Worm (Caenorhabditis elegans) whole organism, early embryonic: ENCODE measurements around the gene paqr-3.
"Not testable (repeated sequence)": the region's sequence is repeated elsewhere in the genome, so short reads cannot be mapped to it uniquely, and the experiment has no call there.

Source experiments
- B0310.2 ChIP-seq: sonication (generic microtip); optimal IDR thresholded peaks from 2 replicates; lab custom pipeline; 2016; ENCODE audit warnings: mild to moderate bottlenecking, missing genetic modification characterization, missing compliant biosample characterization
- F13C5.2 ChIP-seq: sonication (generic microtip); optimal IDR thresholded peaks from 2 replicates; lab custom pipeline; 2017; ENCODE audit warnings: mild to moderate bottlenecking, missing genetic modification characterization, inconsistent platforms, missing compliant biosample characterization
- aly-1 ChIP-seq: sonication (generic microtip); optimal IDR thresholded peaks from 2 replicates; lab custom pipeline; 2016; ENCODE audit warnings: missing genetic modification characterization, missing compliant biosample characterization
- ama-1 ChIP-seq: fragments of 150-350 bp; optimal IDR thresholded peaks from 2 replicates; lab custom pipeline; 2014
- ceh-13 ChIP-seq: fragments of 200-800 bp; sonication (Bioruptor generic); optimal IDR thresholded peaks from 2 replicates; lab custom pipeline; 2018; ENCODE audit warnings: mild to moderate bottlenecking, missing genetic modification characterization, missing compliant biosample characterization
- ceh-36 ChIP-seq: sonication (generic microtip); optimal IDR thresholded peaks from 2 replicates; lab custom pipeline; 2016; ENCODE audit warnings: missing genetic modification characterization, inconsistent platforms, missing compliant biosample characterization
- ets-7 ChIP-seq: sonication (generic microtip); optimal IDR thresholded peaks from 2 replicates; lab custom pipeline; 2016; ENCODE audit warnings: missing genotype, missing genetic modification characterization, missing compliant biosample characterization
- flt-1 ChIP-seq: fragments of 200-800 bp; sonication (Bioruptor generic); IDR thresholded peaks from 2 replicates; pipeline ENCODE4 v1.3.6; 2022; ENCODE audit warnings: missing genetic modification characterization, missing compliant biosample characterization
- hmbx-1 ChIP-seq: sonication (generic microtip); optimal IDR thresholded peaks from 2 replicates; lab custom pipeline; 2016; ENCODE audit warnings: mild to moderate bottlenecking, missing genetic modification characterization, missing compliant biosample characterization
- hmg-4 ChIP-seq: fragments of 200-800 bp; sonication (Bioruptor generic); optimal IDR thresholded peaks from 2 replicates; lab custom pipeline; 2018; ENCODE audit warnings: mild to moderate bottlenecking, missing genetic modification characterization, missing compliant biosample characterization
- hnd-1 ChIP-seq: sonication (generic microtip); optimal IDR thresholded peaks from 2 replicates; lab custom pipeline; 2016; ENCODE audit warnings: missing genetic modification characterization, missing compliant biosample characterization
- pes-1 ChIP-seq: fragments of 200-800 bp; sonication (Bioruptor generic); IDR thresholded peaks from 2 replicates; pipeline ENCODE4 v1.3.6; 2022; ENCODE audit warnings: missing genetic modification reagents, missing genetic modification characterization, missing compliant biosample characterization
- scrt-1 ChIP-seq: fragments of 200-800 bp; sonication (Bioruptor generic); IDR thresholded peaks from 2 replicates; pipeline ENCODE4 v1.3.6; 2022; ENCODE audit warnings: missing genetic modification characterization, missing compliant biosample characterization
- sea-1 ChIP-seq: fragments of 200-800 bp; sonication (Bioruptor generic); conservative IDR thresholded peaks from 2 replicates; pipeline ENCODE4 v1.3.6; 2022; ENCODE audit warnings: missing genetic modification characterization, missing compliant biosample characterization
- tbx-11 ChIP-seq: fragments of 200-800 bp; sonication (Bioruptor generic); IDR thresholded peaks from 2 replicates; pipeline ENCODE4 v1.3.6; 2022; ENCODE audit warnings: missing genetic modification characterization, missing compliant biosample characterization
- tbx-37 ChIP-seq: fragments of 200-800 bp; sonication (Bioruptor generic); conservative IDR thresholded peaks from 2 replicates; pipeline ENCODE4 v1.3.6; 2022; ENCODE audit warnings: missing genetic modification reagents, missing genetic modification characterization, missing compliant biosample characterization
- tra-4 ChIP-seq: sonication (generic microtip); optimal IDR thresholded peaks from 2 replicates; lab custom pipeline; 2017; ENCODE audit warnings: missing genetic modification characterization, missing compliant biosample characterization

Gene paqr-3

DNA sequence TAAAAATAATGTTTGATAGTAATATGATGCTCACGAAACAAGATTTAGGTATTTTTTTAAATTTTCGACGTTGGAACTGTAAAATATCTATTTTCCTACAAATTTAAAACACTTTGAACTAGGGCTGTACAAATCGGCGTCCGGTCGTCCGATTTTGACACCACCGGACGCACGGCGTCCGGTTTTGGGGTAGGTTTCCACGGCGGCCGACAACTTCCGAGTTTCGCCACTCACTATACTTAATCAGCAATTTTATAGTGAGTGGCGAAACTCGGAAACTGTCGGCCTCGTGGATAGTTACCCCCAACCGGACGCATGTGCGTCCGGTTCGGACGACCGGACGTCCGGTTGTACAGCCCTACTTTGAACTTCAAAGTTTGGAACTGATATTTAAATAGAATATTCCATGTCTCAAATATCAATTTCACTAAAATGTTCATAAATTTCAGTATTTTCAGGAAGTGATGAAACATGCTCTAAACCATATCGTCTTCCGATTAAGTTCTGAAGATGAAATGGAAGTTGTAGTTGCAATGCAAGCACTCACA is 6.1 kb downstream of the paqr-3 start:
- TF ChIP-seq ama-1 (no peak), F13C5.2 (tag; lab: Kevin White, UChicago) (no peak), aly-1 (tag; lab: Kevin White, UChicago) (no peak), flt-1 (GFP tag; lab: Robert Waterston, UW) (no peak), sea-1 (GFP tag; lab: Robert Waterston, UW) (no peak), ets-7 (tag; lab: Kevin White, UChicago) (no peak), pes-1 (GFP tag; lab: Robert Waterston, UW) (no peak), tra-4 (tag; lab: Kevin White, UChicago) (no peak), ceh-13 (GFP tag; lab: Kevin White, UChicago) (no peak), tbx-11 (GFP tag; lab: Robert Waterston, UW) (no peak), scrt-1 (GFP tag; lab: Robert Waterston, UW) (no peak), hnd-1 (tag; lab: Kevin White, UChicago) (no peak), tbx-37 (GFP tag; lab: Robert Waterston, UW) (no peak), hmg-4 (GFP tag; lab: Kevin White, UChicago) (no peak)

DNA sequence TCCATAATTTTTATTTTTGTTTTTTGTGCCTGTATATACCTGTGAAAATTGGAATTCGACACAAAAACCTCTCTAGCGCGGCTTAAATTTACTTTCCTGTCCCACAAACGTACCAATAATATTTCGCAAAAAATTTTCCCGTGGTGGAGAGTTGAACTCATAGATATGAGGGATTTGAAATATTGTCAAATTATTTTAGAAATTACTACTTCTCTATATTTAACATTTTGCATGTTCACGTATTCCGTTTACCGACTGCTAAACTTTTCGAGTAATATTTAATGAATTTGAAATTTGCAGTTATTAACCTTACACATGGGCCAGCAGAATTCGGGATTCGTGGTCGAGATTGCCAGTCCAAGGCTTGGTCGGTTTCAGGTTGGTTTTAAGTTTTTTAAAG is 9.7 kb downstream of the paqr-3 start, which contains the start of gene Y67A10A.7:
Gene Y67A10A.7 (plus strand): TSS at position 301 of the 400 bp plus-strand sequence.
- TF ChIP-seq tra-4, hnd-1, ceh-36 (tag; lab: Kevin White, UChicago): not testable (repeated sequence)

DNA sequence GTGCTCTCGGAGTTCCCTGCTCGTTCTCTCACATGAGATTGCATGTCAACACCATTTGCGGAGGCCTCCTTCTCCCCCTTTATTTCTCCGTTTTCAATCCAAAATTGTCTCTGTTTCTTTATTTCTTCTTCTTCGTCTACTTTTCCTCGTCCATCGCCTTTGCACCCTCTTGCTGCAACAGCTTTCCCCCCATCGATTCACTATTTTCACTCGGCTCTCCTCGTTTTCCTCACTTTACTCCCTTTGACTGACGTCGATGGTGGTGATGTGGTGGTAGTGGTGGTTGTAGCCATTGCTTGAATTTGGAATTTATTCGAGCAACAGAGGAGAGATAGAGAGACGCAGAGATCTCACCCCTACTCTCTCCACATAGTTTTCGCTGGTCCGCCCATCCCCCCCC is 11.8 kb downstream of the paqr-3 start:
- TF ChIP-seq hmg-4 (GFP tag; lab: Kevin White, UChicago) (no peak), aly-1 (tag; lab: Kevin White, UChicago) (no peak), tra-4 (tag; lab: Kevin White, UChicago) (no peak), ceh-13 (GFP tag; lab: Kevin White, UChicago) (no peak)

DNA sequence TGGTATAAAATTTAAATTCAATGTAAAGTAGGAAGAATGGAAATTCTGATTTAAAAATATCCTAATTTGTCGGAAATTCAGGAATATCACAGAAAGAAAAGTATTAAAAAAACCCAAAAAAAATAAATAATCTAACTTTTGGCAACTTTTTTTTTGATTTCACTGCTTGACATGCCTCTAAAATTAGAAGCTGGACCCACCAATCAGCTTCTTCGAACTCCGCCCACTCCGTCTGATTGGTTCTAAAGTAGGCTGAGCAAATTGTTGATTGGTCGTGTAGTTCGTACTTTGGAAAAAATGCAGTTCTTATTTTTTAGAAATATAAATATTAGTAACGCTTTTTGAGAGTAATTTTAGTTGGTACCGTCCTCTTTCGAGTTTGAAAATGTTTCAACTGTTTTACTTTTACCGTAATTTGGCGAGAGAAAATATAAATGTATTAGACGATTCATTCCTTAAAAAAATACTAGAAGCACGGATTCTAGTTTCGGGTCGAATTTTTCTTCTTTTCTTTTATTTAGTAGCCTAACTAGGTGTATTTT is 17.6 kb downstream of the paqr-3 start:
- TF ChIP-seq scrt-1 (GFP tag; lab: Robert Waterston, UW) (no peak), hnd-1 (tag; lab: Kevin White, UChicago) (no peak), aly-1 (tag; lab: Kevin White, UChicago) (no peak), F13C5.2 (tag; lab: Kevin White, UChicago) (no peak), tbx-37 (GFP tag; lab: Robert Waterston, UW) (no peak)

DNA sequence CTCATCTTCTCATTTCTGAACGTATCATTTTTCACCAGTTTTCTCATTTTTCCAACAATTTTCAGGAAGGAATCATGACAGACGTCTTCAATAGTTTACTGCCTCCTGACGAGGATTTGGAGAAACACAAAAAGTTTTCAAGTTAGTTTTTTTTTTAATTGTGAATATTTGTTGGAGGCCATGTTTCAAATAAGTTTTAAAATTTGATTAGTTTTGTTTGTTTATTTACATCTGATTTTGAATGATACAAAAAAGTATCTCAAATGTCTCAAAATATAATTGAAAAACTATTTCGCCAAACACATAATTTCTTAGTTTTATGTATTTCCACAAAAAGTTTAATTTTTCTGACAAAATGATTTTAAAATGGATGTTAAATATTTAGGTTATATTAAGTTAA is 22.3 kb downstream of the paqr-3 start, which contains the start of gene ssu-2:
Gene ssu-2 (plus strand): TSS at position 59 of the 400 bp plus-strand sequence.
- no peak for TF ChIP-seq B0310.2 (tag; lab: Kevin White, UChicago)
- TF ChIP-seq hmg-4 (GFP tag; lab: Kevin White, UChicago) = no peak
- no peak for TF ChIP-seq tbx-11 (GFP tag; lab: Robert Waterston, UW)
- no peak for TF ChIP-seq ama-1
- TF ChIP-seq F13C5.2 (tag; lab: Kevin White, UChicago) = no peak
- no peak for TF ChIP-seq hmbx-1 (tag; lab: Kevin White, UChicago)
- TF ChIP-seq tra-4 (tag; lab: Kevin White, UChicago) = no peak
- TF ChIP-seq ets-7 (tag; lab: Kevin White, UChicago) = no peak
- no peak for TF ChIP-seq pes-1 (GFP tag; lab: Robert Waterston, UW)
- TF ChIP-seq aly-1 (tag; lab: Kevin White, UChicago) = no peak
- TF ChIP-seq scrt-1 (GFP tag; lab: Robert Waterston, UW) = no peak

DNA sequence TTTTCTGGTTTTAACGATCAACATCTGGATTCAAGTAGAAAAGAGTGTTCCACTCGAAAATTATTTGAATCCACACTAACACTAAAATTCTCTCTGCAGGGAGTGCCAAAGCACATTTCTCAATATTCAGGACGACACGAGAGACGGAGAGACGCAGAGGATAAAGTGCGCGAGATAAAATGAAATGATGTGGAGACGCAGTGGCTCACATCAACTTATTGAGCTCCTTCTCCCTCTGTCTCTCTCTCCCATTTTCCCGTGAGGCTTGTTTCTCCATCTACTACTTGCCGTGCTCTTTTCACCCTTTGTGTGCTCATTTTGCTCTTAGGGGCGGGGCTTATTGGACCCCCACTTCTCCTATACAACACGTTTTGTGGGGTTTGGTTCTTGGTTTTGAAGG is 27.4 kb downstream of the paqr-3 start:
- TF ChIP-seq B0310.2 (tag; lab: Kevin White, UChicago) (no peak), tbx-37 (GFP tag; lab: Robert Waterston, UW) (no peak), pes-1 (GFP tag; lab: Robert Waterston, UW) (no peak), aly-1 (tag; lab: Kevin White, UChicago) (no peak), flt-1 (GFP tag; lab: Robert Waterston, UW) (no peak), ets-7 (tag; lab: Kevin White, UChicago) (no peak), ceh-13 (GFP tag; lab: Kevin White, UChicago) (no peak), hmg-4 (GFP tag; lab: Kevin White, UChicago) (no peak), hmbx-1 (tag; lab: Kevin White, UChicago) (no peak), ceh-36 (tag; lab: Kevin White, UChicago) (no peak), hnd-1 (tag; lab: Kevin White, UChicago) (no peak), scrt-1 (GFP tag; lab: Robert Waterston, UW) (no peak), tbx-11 (GFP tag; lab: Robert Waterston, UW) (no peak), F13C5.2 (tag; lab: Kevin White, UChicago) (no peak)

DNA sequence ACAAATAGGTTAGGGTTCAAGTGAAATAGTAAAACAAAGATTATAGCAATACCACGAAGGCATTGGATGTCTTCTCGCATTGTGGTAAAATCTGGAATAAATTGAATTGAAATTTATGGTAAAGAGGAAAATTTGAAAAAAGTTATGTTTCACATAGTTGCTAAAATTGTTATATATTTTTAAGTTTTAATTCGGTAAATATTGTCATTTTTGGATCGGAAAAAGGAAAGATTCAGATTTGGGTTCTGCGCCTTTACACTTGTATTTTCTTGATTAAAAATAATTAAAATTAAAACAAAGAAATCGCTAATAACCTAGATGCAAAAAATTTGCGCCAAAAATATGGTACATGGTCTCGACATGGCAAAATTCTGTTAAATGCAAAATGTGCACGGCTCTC is 32.8 kb downstream of the paqr-3 start, which contains the start of gene oac-56:
Gene oac-56 (minus strand): TSS at position 101 of the 400 bp plus-strand sequence.
- no peak for TF ChIP-seq tra-4 (tag; lab: Kevin White, UChicago)
- no peak for TF ChIP-seq F13C5.2 (tag; lab: Kevin White, UChicago)
- TF ChIP-seq ama-1 = no peak
- TF ChIP-seq sea-1 (GFP tag; lab: Robert Waterston, UW) = no peak
- no peak for TF ChIP-seq aly-1 (tag; lab: Kevin White, UChicago)
- no peak for TF ChIP-seq flt-1 (GFP tag; lab: Robert Waterston, UW)
- TF ChIP-seq ceh-13 (GFP tag; lab: Kevin White, UChicago) = no peak
- TF ChIP-seq hmbx-1 (tag; lab: Kevin White, UChicago) = no peak
- TF ChIP-seq ceh-36 (tag; lab: Kevin White, UChicago) = no peak
- TF ChIP-seq tbx-11 (GFP tag; lab: Robert Waterston, UW) = no peak
- no peak for TF ChIP-seq B0310.2 (tag; lab: Kevin White, UChicago)
- no peak for TF ChIP-seq pes-1 (GFP tag; lab: Robert Waterston, UW)
- no peak for TF ChIP-seq scrt-1 (GFP tag; lab: Robert Waterston, UW)
